Fruit fly (Drosophila melanogaster) whole organism, wandering third instar larva: ENCODE results near the gene Polr2I.

Experiments
- Abd-B ChIP-seq: fragments of >200 bp; optimal IDR thresholded peaks from 2 replicates; lab custom pipeline; 2017; ENCODE audit warnings: missing biosample characterization, missing genetic modification characterization
- CG32264 ChIP-seq: fragments of 200-800 bp; sonication (Bioruptor generic); optimal IDR thresholded peaks from 2 replicates; lab custom pipeline; 2016; ENCODE audit warnings: missing biosample characterization, missing genetic modification characterization
- CG9705 ChIP-seq: fragments of 200-800 bp; sonication (Bioruptor generic); optimal IDR thresholded peaks from 2 replicates; lab custom pipeline; 2018; ENCODE audit warnings: missing biosample characterization, mild to moderate bottlenecking, missing genetic modification characterization
- CrebA ChIP-seq: fragments of 200-800 bp; sonication (Bioruptor generic); optimal IDR thresholded peaks from 2 replicates; lab custom pipeline; 2016; ENCODE audit warnings: missing biosample characterization, mild to moderate bottlenecking, missing genetic modification characterization, borderline replicate concordance
- Dfd ChIP-seq: fragments of >200 bp; optimal IDR thresholded peaks from 2 replicates; lab custom pipeline; 2017; ENCODE audit warnings: missing biosample characterization, missing genetic modification characterization
- Dif ChIP-seq: fragments of 200-275, 200-300 bp; sonication (Bioruptor generic); optimal IDR thresholded peaks from 2 replicates; lab custom pipeline; 2018; ENCODE audit warnings: missing biosample characterization, missing genetic modification characterization; ENCODE audit not compliant: partially characterized antibody
- GATAd ChIP-seq: sonication (Bioruptor generic); optimal IDR thresholded peaks from 2 replicates; lab custom pipeline; 2016; ENCODE audit warnings: missing biosample characterization, missing genetic modification characterization
- HLH106 ChIP-seq: fragments of 200-800 bp; optimal IDR thresholded peaks from 3 replicates; lab custom pipeline; 2019; ENCODE audit warnings: missing biosample characterization, mild to moderate bottlenecking, missing genetic modification characterization, moderate library complexity
- Hr78 ChIP-seq: fragments of >200 bp; optimal IDR thresholded peaks from 2 replicates; lab custom pipeline; 2017; ENCODE audit warnings: missing biosample characterization, missing genetic modification characterization
- Hr83 ChIP-seq: fragments of 200-300 bp; sonication (Bioruptor generic); optimal IDR thresholded peaks from 2 replicates; lab custom pipeline; 2016; ENCODE audit warnings: missing biosample characterization, mild to moderate bottlenecking, missing genetic modification characterization, moderate library complexity; ENCODE audit not compliant: poor library complexity, severe bottlenecking
- Jra ChIP-seq: sonication (Bioruptor generic); optimal IDR thresholded peaks from 2 replicates; lab custom pipeline; 2016; ENCODE audit warnings: missing biosample characterization, missing genetic modification characterization
- Mio ChIP-seq: sonication (Bioruptor generic); optimal IDR thresholded peaks from 2 replicates; lab custom pipeline; 2016; ENCODE audit warnings: missing biosample characterization, missing genetic modification characterization
- Myc ChIP-seq: fragments of >200 bp; optimal IDR thresholded peaks from 2 replicates; lab custom pipeline; 2017
- N ChIP-seq: fragments of >200 bp; optimal IDR thresholded peaks from 2 replicates; lab custom pipeline; 2018; ENCODE audit warnings: missing biosample characterization, missing external identifiers, missing genetic modification characterization
- OdsH ChIP-seq: fragments of 200-800 bp; sonication (Bioruptor generic); optimal IDR thresholded peaks from 2 replicates; lab custom pipeline; 2016; ENCODE audit warnings: missing biosample characterization, mild to moderate bottlenecking, missing genetic modification characterization
- Rel ChIP-seq, 2 experiments: fragments of 200-800 bp; sonication (Bioruptor generic) in 1 of 2; optimal IDR thresholded peaks; 2 replicates in 1 of 2; 3 replicates in 1 of 2; lab custom pipeline; 2016 to 2019; ENCODE audit warnings: mild to moderate bottlenecking in 2 of 2, missing biosample characterization in 2 of 2, missing genetic modification characterization in 2 of 2, moderate library complexity in 1 of 2
- Sp1 ChIP-seq: fragments of 200-800 bp; sonication (Bioruptor generic); optimal IDR thresholded peaks from 3 replicates; lab custom pipeline; 2019; ENCODE audit warnings: missing biosample characterization, mild to moderate bottlenecking, missing genetic modification characterization, moderate library complexity
- Vsx2 ChIP-seq: fragments of 200-300, 225-300 bp; sonication (Bioruptor generic); optimal IDR thresholded peaks from 2 replicates; lab custom pipeline; 2018; ENCODE audit warnings: missing biosample characterization, missing genetic modification characterization; ENCODE audit not compliant: partially characterized antibody
- br ChIP-seq: fragments of 200-800 bp; sonication (Bioruptor generic); optimal IDR thresholded peaks from 2 replicates; lab custom pipeline; 2016; ENCODE audit warnings: missing biosample characterization, missing genetic modification characterization
- brk ChIP-seq: fragments of 200-800 bp; sonication (Bioruptor generic); optimal IDR thresholded peaks from 2 replicates; lab custom pipeline; 2016; ENCODE audit warnings: missing biosample characterization, mild to moderate bottlenecking, missing genetic modification characterization
- dl ChIP-seq, 2 experiments: fragments of 175-275, 200-275 bp in 1 of 2; fragments of 200-275 bp in 1 of 2; sonication (Bioruptor generic); optimal IDR thresholded peaks; lab custom pipeline; 2018; ENCODE audit warnings: mild to moderate bottlenecking in 2 of 2, missing biosample characterization in 2 of 2, missing genetic modification characterization in 2 of 2, moderate library complexity in 2 of 2; ENCODE audit not compliant: partially characterized antibody in 2 of 2, insufficient read depth in 1 of 2
- dmrt93B ChIP-seq: fragments of 200-800 bp; sonication (Bioruptor generic); optimal IDR thresholded peaks from 2 replicates; lab custom pipeline; 2018; ENCODE audit warnings: missing biosample characterization, mild to moderate bottlenecking, missing genetic modification characterization
- dsf ChIP-seq: sonication (Bioruptor generic); optimal IDR thresholded peaks from 2 replicates; lab custom pipeline; 2016; ENCODE audit warnings: missing biosample characterization, missing genetic modification characterization, borderline replicate concordance
- ey ChIP-seq: fragments of 200-800 bp; sonication (Bioruptor generic); optimal IDR thresholded peaks from 2 replicates; lab custom pipeline; 2016; ENCODE audit warnings: missing biosample characterization, missing genetic modification characterization
- foxo ChIP-seq, 2 experiments: fragments of 200-800 bp; sonication (Bioruptor generic); optimal IDR thresholded peaks; 2 replicates in 1 of 2; 3 replicates in 1 of 2; lab custom pipeline; 2016 to 2017; ENCODE audit warnings: missing biosample characterization in 2 of 2, missing genetic modification characterization in 2 of 2
- fru ChIP-seq: fragments of 200-800 bp; sonication (Bioruptor generic); optimal IDR thresholded peaks from 3 replicates; lab custom pipeline; 2016; ENCODE audit warnings: missing biosample characterization, mild to moderate bottlenecking, missing genetic modification characterization
- h ChIP-seq: fragments of 200-800 bp; sonication (Bioruptor generic); optimal IDR thresholded peaks from 3 replicates; lab custom pipeline; 2016; ENCODE audit warnings: missing biosample characterization, mild to moderate bottlenecking, missing genetic modification characterization
- jim ChIP-seq: fragments of 175-275, 200-325 bp; sonication (Bioruptor generic); optimal IDR thresholded peaks from 2 replicates; lab custom pipeline; 2016; ENCODE audit warnings: missing biosample characterization, mild to moderate bottlenecking, missing genetic modification characterization
- lola ChIP-seq: fragments of >200 bp; optimal IDR thresholded peaks from 2 replicates; lab custom pipeline; 2017; ENCODE audit warnings: missing biosample characterization, missing genetic modification characterization
- pan ChIP-seq: fragments of >200 bp; optimal IDR thresholded peaks from 2 replicates; lab custom pipeline; 2017
- psq ChIP-seq: fragments of 200-800 bp; sonication (Bioruptor generic); optimal IDR thresholded peaks from 3 replicates; lab custom pipeline; 2017; ENCODE audit warnings: missing biosample characterization, mild to moderate bottlenecking, missing genetic modification characterization, moderate library complexity
- rgr ChIP-seq: fragments of 200-800 bp; sonication (Bioruptor generic); optimal IDR thresholded peaks from 3 replicates; lab custom pipeline; 2016; ENCODE audit warnings: missing biosample characterization, mild to moderate bottlenecking, missing genetic modification characterization
- sage ChIP-seq: fragments of 200-800 bp; sonication (Bioruptor generic); optimal IDR thresholded peaks from 2 replicates; lab custom pipeline; 2016; ENCODE audit warnings: missing biosample characterization, mild to moderate bottlenecking, missing genetic modification characterization
- sv ChIP-seq: fragments of 200-800 bp; sonication (Bioruptor generic); optimal IDR thresholded peaks from 3 replicates; lab custom pipeline; 2016; ENCODE audit warnings: missing biosample characterization, missing genetic modification characterization
- tai ChIP-seq: sonication (Bioruptor generic); optimal IDR thresholded peaks from 2 replicates; lab custom pipeline; 2016; ENCODE audit warnings: missing biosample characterization, missing genetic modification characterization
- woc ChIP-seq: sonication (Bioruptor generic); optimal IDR thresholded peaks from 2 replicates; lab custom pipeline; 2016; ENCODE audit warnings: missing biosample characterization, mild to moderate bottlenecking, missing genetic modification characterization

Polr2I gene

dm6 chr3R:14344767-14345166 is 35.9 kb downstream of the Polr2I start:
- TF ChIP-seq tai (GFP tag; lab: Kevin White, UChicago) (no peak), Dfd (GFP tag; lab: Kevin White, UChicago) (peak; percentile 74)

- TF ChIP-seq Dif (GFP tag; lab: Kevin White, UChicago) (peak; percentile 46), foxo (GFP tag; optimal IDR thresholded peaks at IDR 0.05; lab: Kevin White, UChicago) (peak in 1 of 2 experiments; percentile 25), psq (GFP tag; lab: Kevin White, UChicago) (no peak), jim (GFP tag; lab: Kevin White, UChicago) (no peak), ey (GFP tag; lab: Kevin White, UChicago) (peak; percentile 13), sv (GFP tag; lab: Kevin White, UChicago) (peak; percentile 38), CrebA (no peak), rgr (GFP tag; lab: Kevin White, UChicago) (peak; percentile 3), dl (GFP tag; optimal IDR thresholded peaks at IDR 0.05; lab: Kevin White, UChicago; ENCODE audit: insufficient read depth in 1 of 2, partially characterized antibody in 2 of 2) (peak; percentile 58 to 69), h (GFP tag; lab: Kevin White, UChicago) (peak; percentile 12)
Measured at dm6 chr3R:14346838-14347745, 38.2 kb downstream of the Polr2I start.

dm6 chr3R:14348480-14348879 is 39.6 kb downstream of the Polr2I start:
- TF ChIP-seq CG32264, result no peak
- TF ChIP-seq Dfd (GFP tag; lab: Kevin White, UChicago), result peak; percentile 40

- peak; percentile 43 for TF ChIP-seq sv (GFP tag; lab: Kevin White, UChicago)
- no peak for TF ChIP-seq rgr (GFP tag; lab: Kevin White, UChicago)
- TF ChIP-seq foxo (GFP tag; optimal IDR thresholded peaks at IDR 0.05; lab: Kevin White, UChicago), result peak in 1 of 2 experiments; percentile 5
- no peak for TF ChIP-seq dsf
Measured at dm6 chr3R:14351418-14351817, 42.5 kb downstream of the Polr2I start.

- TF ChIP-seq CG9705 (GFP tag; lab: Kevin White, UChicago), result peak; percentile 84
- TF ChIP-seq lola, result no peak
- no peak for TF ChIP-seq Rel (GFP tag; optimal IDR thresholded peaks at IDR 0.05; lab: Kevin White, UChicago)
- peak; percentile 57 for TF ChIP-seq Rel (tag; optimal IDR thresholded peaks at IDR 0.05; lab: Kevin White, UChicago)
- peak; percentile 69 for TF ChIP-seq rgr (GFP tag; lab: Kevin White, UChicago)
- no peak for TF ChIP-seq sv (GFP tag; lab: Kevin White, UChicago)
- TF ChIP-seq sage (GFP tag; lab: Kevin White, UChicago), result peak; percentile 22
- TF ChIP-seq fru (GFP tag; lab: Kevin White, UChicago), result peak; percentile 74
- peak; percentile 91 for TF ChIP-seq dmrt93B (GFP tag; lab: Kevin White, UChicago)
- no peak for TF ChIP-seq Dif (GFP tag; lab: Kevin White, UChicago)
- no peak for TF ChIP-seq Vsx2
- peak; percentile 95 for TF ChIP-seq HLH106 (tag; lab: Kevin White, UChicago)
- TF ChIP-seq jim (GFP tag; lab: Kevin White, UChicago), result no peak
- peak; percentile 12 for TF ChIP-seq CrebA
- TF ChIP-seq Hr83, result peak; percentile 26
- TF ChIP-seq N (GFP tag; lab: Kevin White, UChicago), result no peak
- peak; percentile 70 for TF ChIP-seq OdsH (GFP tag; lab: Kevin White, UChicago)
- TF ChIP-seq dsf, result no peak
- peak; percentile 85 for TF ChIP-seq Sp1
- no peak for TF ChIP-seq tai (GFP tag; lab: Kevin White, UChicago)
- no peak for TF ChIP-seq woc
- TF ChIP-seq GATAd (GFP tag; lab: Kevin White, UChicago), result no peak
- TF ChIP-seq h (GFP tag; lab: Kevin White, UChicago), result peak; percentile 81
- peak in 1 of 2 experiments; percentile 84 for TF ChIP-seq foxo (GFP tag; optimal IDR thresholded peaks at IDR 0.05; lab: Kevin White, UChicago)
- no peak for TF ChIP-seq pan (lab: Kevin White, UChicago)
- TF ChIP-seq Jra (GFP tag; lab: Kevin White, UChicago), result no peak
- peak; percentile 67 for TF ChIP-seq psq (GFP tag; lab: Kevin White, UChicago)
- TF ChIP-seq Mio (GFP tag; lab: Kevin White, UChicago), result no peak
- TF ChIP-seq CG32264, result no peak
- TF ChIP-seq Abd-B (GFP tag; lab: Kevin White, UChicago), result no peak
- no peak for TF ChIP-seq Myc (lab: Kevin White, UChicago)
- no peak for TF ChIP-seq Hr78
- TF ChIP-seq ey (GFP tag; lab: Kevin White, UChicago), result peak; percentile 14
- no peak for TF ChIP-seq brk (GFP tag; lab: Kevin White, UChicago)
- peak; percentile 31 for TF ChIP-seq br (GFP tag; lab: Kevin White, UChicago)
- TF ChIP-seq dl (GFP tag; optimal IDR thresholded peaks at IDR 0.05; lab: Kevin White, UChicago; ENCODE audit: insufficient read depth in 1 of 2, partially characterized antibody in 2 of 2), result no peak
- TF ChIP-seq Dfd (GFP tag; lab: Kevin White, UChicago), result peak; percentile 10
Measured at dm6 chr3R:14353733-14354152, 44.9 kb downstream of the Polr2I start.
